Worm (Caenorhabditis elegans): Measurements from ENCODE around the gene cox-15.

- TF ChIP-seq dao-5 (tag; optimal IDR thresholded peaks at IDR 0.05) (no peak), him-1 (tag; optimal IDR thresholded peaks at IDR 0.05) (no peak)
These were observed 12.7 kb upstream of the cox-15 start, which contains the start of gene T06D8.10 for ce11 chrII:11247414-11247813.
